Fruit fly (Drosophila melanogaster): ENCODE results near the gene okr.
A peak's percentile ranks its signal among the peaks of the same experiment; 100 is the strongest.

Gene okr

DNA sequence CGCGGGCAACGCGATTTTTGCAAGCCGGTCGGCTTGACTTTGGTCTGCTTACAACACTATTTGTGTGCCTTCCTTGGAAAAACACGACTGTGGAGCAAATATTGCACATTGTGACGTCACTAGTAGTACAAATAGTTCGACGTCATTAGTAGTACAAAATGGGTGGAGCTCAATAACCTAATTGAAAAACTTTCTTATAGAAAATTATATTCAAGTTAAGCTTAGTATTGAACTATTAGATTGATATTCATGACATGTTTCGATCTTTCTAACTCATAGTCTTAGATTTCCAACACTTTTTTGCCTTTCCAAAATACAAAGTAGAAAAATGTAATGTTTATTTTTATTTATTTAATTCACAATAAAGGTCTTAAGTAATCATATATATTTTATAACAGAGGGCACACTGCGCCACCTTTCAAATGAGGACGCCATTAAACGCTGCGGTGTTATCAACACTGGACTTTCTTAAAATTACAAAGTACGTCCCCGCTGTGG lies 20.1 kb downstream of the okr start, which contains the start of the genes Rrp1 and gammaTub23C (continued):
- no peak for TF ChIP-seq hkb (optimal IDR thresholded peaks at IDR 0.05)
- peak; percentile 78 for TF ChIP-seq hkb (GFP tag; IDR thresholded peaks at IDR 0.05)
- 0 out of 2 replicates have a peak, but pooled peaks have one; percentile 17 for TF ChIP-seq toy (GFP tag; IDR thresholded peaks at IDR 0.05)
- peak; percentile 43 for TF ChIP-seq MTF-1 (GFP tag; optimal IDR thresholded peaks at IDR 0.05; ENCODE audit: borderline replicate concordance)
- peak; percentile 80 for TF ChIP-seq Blimp-1 (GFP tag; optimal IDR thresholded peaks at IDR 0.05)
- TF ChIP-seq CG34376 (GFP tag; optimal IDR thresholded peaks at IDR 0.05): peak; percentile 81
- TF ChIP-seq CG8359 (GFP tag; optimal IDR thresholded peaks at IDR 0.05; ENCODE audit: borderline replicate concordance): peak; percentile 68
- peak; percentile 92 for TF ChIP-seq cato (GFP tag; optimal IDR thresholded peaks at IDR 0.05; ENCODE audit: borderline replicate concordance)
- peak; percentile 80 for TF ChIP-seq ranshi (GFP tag; IDR thresholded peaks at IDR 0.05)
- TF ChIP-seq Six4 (GFP tag; optimal IDR thresholded peaks at IDR 0.05): peak; percentile 87
- TF ChIP-seq hth (optimal IDR thresholded peaks at IDR 0.05): no peak
- TF ChIP-seq CG4282 (GFP tag; optimal IDR thresholded peaks at IDR 0.05): no peak
- no peak for TF ChIP-seq chinmo (GFP tag; IDR thresholded peaks at IDR 0.05; ENCODE audit: partially characterized antibody)
- TF ChIP-seq cas (GFP tag; IDR thresholded peaks at IDR 0.05): peak; percentile 60; the same call in 1 of the 2 replicates
- no peak for TF ChIP-seq h (optimal IDR thresholded peaks at IDR 0.05)
- peak; percentile 41 for TF ChIP-seq disco-r (GFP tag; optimal IDR thresholded peaks at IDR 0.05)
- no peak for TF ChIP-seq Hr39 (optimal IDR thresholded peaks at IDR 0.05)
- peak; percentile 84 for TF ChIP-seq CG4328 (GFP tag; optimal IDR thresholded peaks at IDR 0.05)
- TF ChIP-seq CkIIα-i1 (GFP tag; IDR thresholded peaks at IDR 0.05): no peak
- TF ChIP-seq CG6854 (GFP tag; optimal IDR thresholded peaks at IDR 0.05): peak; percentile 74
- peak; percentile 85 for TF ChIP-seq Atf3 (GFP tag; optimal IDR thresholded peaks at IDR 0.05)
- TF ChIP-seq lola (GFP tag; optimal IDR thresholded peaks at IDR 0.05): peak in 1 of 3 experiments; percentile 95
- peak; percentile 72 for TF ChIP-seq CG14667 (GFP tag; IDR thresholded peaks at IDR 0.05)
- TF ChIP-seq CG14710 (tag; optimal IDR thresholded peaks at IDR 0.05): peak; percentile 96
- peak; percentile 77 for TF ChIP-seq CG11085 (GFP tag; IDR thresholded peaks at IDR 0.05)
- TF ChIP-seq vnd (GFP tag; IDR thresholded peaks at IDR 0.05; ENCODE audit: partially characterized antibody): no peak
- no peak for TF ChIP-seq dati (GFP tag; IDR thresholded peaks at IDR 0.05)
- no peak for TF ChIP-seq ham (GFP tag; IDR thresholded peaks at IDR 0.05)
- TF ChIP-seq Ets65A (GFP tag): peak; percentile 95
- peak; percentile 53 for TF ChIP-seq CG13123 (GFP tag; optimal IDR thresholded peaks at IDR 0.05)
- peak; percentile 92 for TF ChIP-seq Chrac-16 (GFP tag; optimal IDR thresholded peaks at IDR 0.05)
- peak; percentile 85 for TF ChIP-seq YL-1 (GFP tag; optimal IDR thresholded peaks at IDR 0.05)
- no peak for TF ChIP-seq abd-A (tag; optimal IDR thresholded peaks at IDR 0.05)
- TF ChIP-seq twi (tag; optimal IDR thresholded peaks at IDR 0.05): peak; percentile 89
- TF ChIP-seq CG12104 (GFP tag; optimal IDR thresholded peaks at IDR 0.05): peak; percentile 93
- TF ChIP-seq CG16813 (GFP tag; IDR thresholded peaks at IDR 0.05; ENCODE audit: partially characterized antibody): no peak
- peak; percentile 47; the same call in 1 of the 2 replicates for TF ChIP-seq gt (GFP tag; IDR thresholded peaks at IDR 0.05)
- peak; percentile 73 for TF ChIP-seq CG4730 (GFP tag; IDR thresholded peaks at IDR 0.05)
- TF ChIP-seq CG1792 (GFP tag; optimal IDR thresholded peaks at IDR 0.05): peak; percentile 56
- TF ChIP-seq prd (optimal IDR thresholded peaks at IDR 0.05): no peak
- peak; percentile 93 for TF ChIP-seq prd (GFP tag; IDR thresholded peaks at IDR 0.05)
- no peak for TF ChIP-seq Jarid2 (GFP tag; optimal IDR thresholded peaks at IDR 0.05)
- TF ChIP-seq fd3F (GFP tag; optimal IDR thresholded peaks at IDR 0.05): peak; percentile 83
- peak; percentile 2 for TF ChIP-seq MESR4 (GFP tag; optimal IDR thresholded peaks at IDR 0.05)
- TF ChIP-seq Tbp (GFP tag; optimal IDR thresholded peaks at IDR 0.05): no peak
- TF ChIP-seq Atf-2 (GFP tag; optimal IDR thresholded peaks at IDR 0.05): peak; percentile 69
- peak; percentile 80 for TF ChIP-seq Atf6 (GFP tag; IDR thresholded peaks at IDR 0.05)
- peak; percentile 61 for TF ChIP-seq salm (tag; optimal IDR thresholded peaks at IDR 0.05)
- TF ChIP-seq Sry-β (GFP tag; optimal IDR thresholded peaks at IDR 0.05): peak; percentile 61
- peak; percentile 78; the same call in 1 of the 2 replicates for TF ChIP-seq CG32767 (GFP tag; IDR thresholded peaks at IDR 0.05)
- no peak for TF ChIP-seq HLH4C (GFP tag; IDR thresholded peaks at IDR 0.05; ENCODE audit: partially characterized antibody)
